Fruit fly (Drosophila melanogaster): ENCODE data around the gene CG4593.

dm6 chrX:7037061-7037460 is 23.4 kb downstream of the CG4593 start:
- TF ChIP-seq Smox (GFP tag; optimal IDR thresholded peaks at IDR 0.05) = no peak
- TF ChIP-seq Ets96B (tag; optimal IDR thresholded peaks at IDR 0.05) = no peak
- no peak for TF ChIP-seq CG6792 (GFP tag; optimal IDR thresholded peaks at IDR 0.05)
- no peak for TF ChIP-seq OdsH (GFP tag; optimal IDR thresholded peaks at IDR 0.05)
- TF ChIP-seq CG3032 (tag; optimal IDR thresholded peaks at IDR 0.05) = no peak
- no peak for TF ChIP-seq Blimp-1 (GFP tag; optimal IDR thresholded peaks at IDR 0.05)
- TF ChIP-seq CG7368 (GFP tag; optimal IDR thresholded peaks at IDR 0.05) = no peak
- no peak for TF ChIP-seq dac (GFP tag; optimal IDR thresholded peaks at IDR 0.05)
- TF ChIP-seq Eip75B (GFP tag; optimal IDR thresholded peaks at IDR 0.05) = no peak
- no peak for TF ChIP-seq CG6163 (GFP tag; IDR thresholded peaks at IDR 0.05)
- no peak for TF ChIP-seq achi (GFP tag; optimal IDR thresholded peaks at IDR 0.05)
- TF ChIP-seq Hr39 (GFP tag; optimal IDR thresholded peaks at IDR 0.05) = no peak
- TF ChIP-seq CG16779 (tag; optimal IDR thresholded peaks at IDR 0.05) = no peak
- TF ChIP-seq Eip78C (GFP tag) = no peak

Data from whole organism, prepupa.